Fruit fly (Drosophila melanogaster): ENCODE measurements around the gene Cen.

Gene Cen

DNA sequence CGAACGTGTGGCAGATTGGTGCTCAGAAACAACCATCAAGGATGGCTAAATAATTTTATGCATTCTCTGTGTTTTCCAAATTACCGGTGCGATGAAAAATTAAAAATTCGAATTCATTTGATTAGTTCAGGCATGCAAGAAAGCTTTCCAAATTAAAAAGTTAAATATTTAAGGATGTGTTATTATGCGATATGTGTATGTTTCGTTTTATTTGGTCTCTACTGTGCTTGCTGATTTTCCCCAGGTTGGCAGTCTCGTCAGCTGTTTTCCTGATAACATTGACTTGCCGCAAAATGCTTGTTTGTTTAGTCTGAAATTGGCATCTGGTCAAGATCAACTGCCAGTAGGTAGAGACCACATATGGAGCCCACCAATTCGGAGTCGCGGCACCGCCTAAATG lies 31.8 kb downstream of the Cen start, which contains the start of gene CG2611:
CG2611 (plus strand) TSS at position 299 of the 400 bp plus-strand sequence.
- TF ChIP-seq Dll (optimal IDR thresholded peaks at IDR 0.05) (no peak), pan (optimal IDR thresholded peaks at IDR 0.05) (no peak), usp (GFP tag; optimal IDR thresholded peaks at IDR 0.05) (no peak), psq (optimal IDR thresholded peaks at IDR 0.05) (no peak), CG8478 (optimal IDR thresholded peaks at IDR 0.05) (no peak), EcR (GFP tag; optimal IDR thresholded peaks at IDR 0.05) (no peak)

dm6 chr2L:20648612-20649011 lies 33.0 kb downstream of the Cen start, which contains the start of gene CG18810:
CG18810 (plus strand) TSS chr2L:20648912.
- TF ChIP-seq pan (optimal IDR thresholded peaks at IDR 0.05): no peak
- TF ChIP-seq EcR (GFP tag; optimal IDR thresholded peaks at IDR 0.05): no peak

DNA sequence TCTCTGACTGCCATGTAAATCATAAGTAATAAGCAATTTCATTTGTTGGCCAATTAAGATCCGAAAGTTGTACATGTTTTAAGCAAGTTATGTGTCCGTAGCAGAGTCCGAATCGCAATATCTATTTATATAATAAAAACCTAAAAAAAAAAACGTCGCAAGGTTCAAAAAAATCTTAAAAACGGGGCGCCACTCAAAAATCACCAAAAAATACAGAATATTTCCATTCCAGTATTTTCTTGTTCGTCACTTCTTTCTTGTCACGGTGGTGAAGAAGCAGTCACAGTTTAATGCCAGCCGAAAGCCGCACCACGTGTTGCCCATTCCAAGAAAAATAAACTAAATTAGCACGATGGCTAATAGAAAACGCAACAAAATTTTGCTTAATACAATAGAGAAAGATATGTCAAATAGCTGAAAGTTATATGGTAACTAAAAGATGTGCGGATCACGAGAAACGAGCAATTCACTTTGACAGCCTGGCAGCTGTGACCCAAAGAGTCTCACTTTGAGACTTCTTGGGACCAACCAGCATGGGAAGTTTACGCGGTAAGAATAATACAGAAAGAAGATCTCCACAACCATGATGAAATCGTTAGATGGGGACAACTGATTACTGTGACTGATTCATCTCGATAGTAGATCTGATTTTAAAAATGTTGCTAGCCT lies 34.3 kb downstream of the Cen start:
- TF ChIP-seq CG8478 (optimal IDR thresholded peaks at IDR 0.05) (no peak), pan (optimal IDR thresholded peaks at IDR 0.05) (no peak), EcR (GFP tag; optimal IDR thresholded peaks at IDR 0.05) (no peak), psq (optimal IDR thresholded peaks at IDR 0.05) (no peak)

dm6 chr2L:20645394-20645869 lies 36.2 kb downstream of the Cen start, which contains the start of the genes phr6-4 and CG2608:
phr6-4 (minus strand) TSS chr2L:20645791.
CG2608 (plus strand) TSS chr2L:20645822.
- TF ChIP-seq EcR (GFP tag; optimal IDR thresholded peaks at IDR 0.05) (no peak), Dll (optimal IDR thresholded peaks at IDR 0.05) (no peak), pan (optimal IDR thresholded peaks at IDR 0.05) (no peak), CG8478 (optimal IDR thresholded peaks at IDR 0.05) (no peak), psq (optimal IDR thresholded peaks at IDR 0.05) (no peak), usp (GFP tag; optimal IDR thresholded peaks at IDR 0.05) (no peak)

dm6 chr2L:20643144-20643543 lies 38.5 kb downstream of the Cen start, which contains the start of gene CG17470:
CG17470 (minus strand) TSS chr2L:20643244.
- TF ChIP-seq psq (optimal IDR thresholded peaks at IDR 0.05) (no peak), Dll (optimal IDR thresholded peaks at IDR 0.05) (no peak), pan (optimal IDR thresholded peaks at IDR 0.05) (no peak), usp (GFP tag; optimal IDR thresholded peaks at IDR 0.05) (no peak), CG8478 (optimal IDR thresholded peaks at IDR 0.05) (no peak), EcR (GFP tag; optimal IDR thresholded peaks at IDR 0.05) (no peak)

dm6 chr2L:20640617-20641016 lies 41.0 kb downstream of the Cen start, which contains the start of gene Sfp38D:
Sfp38D (plus strand) TSS chr2L:20640917.
- no peak for TF ChIP-seq psq (optimal IDR thresholded peaks at IDR 0.05)
- no peak for TF ChIP-seq Dll (optimal IDR thresholded peaks at IDR 0.05)
- no peak for TF ChIP-seq pan (optimal IDR thresholded peaks at IDR 0.05)
- TF ChIP-seq CG8478 (optimal IDR thresholded peaks at IDR 0.05): no peak
- no peak for TF ChIP-seq usp (GFP tag; optimal IDR thresholded peaks at IDR 0.05)
- TF ChIP-seq EcR (GFP tag; optimal IDR thresholded peaks at IDR 0.05): no peak

- TF ChIP-seq Dll (optimal IDR thresholded peaks at IDR 0.05) (no peak), psq (optimal IDR thresholded peaks at IDR 0.05) (no peak), usp (GFP tag; optimal IDR thresholded peaks at IDR 0.05) (no peak), CG8478 (optimal IDR thresholded peaks at IDR 0.05) (no peak), pan (optimal IDR thresholded peaks at IDR 0.05) (no peak), EcR (GFP tag; optimal IDR thresholded peaks at IDR 0.05) (no peak)
Observed at dm6 chr2L:20639821-20640220, 41.8 kb downstream of the Cen start, which contains the start of gene CG31680. CG31680 (plus strand) TSS chr2L:20640121.

DNA sequence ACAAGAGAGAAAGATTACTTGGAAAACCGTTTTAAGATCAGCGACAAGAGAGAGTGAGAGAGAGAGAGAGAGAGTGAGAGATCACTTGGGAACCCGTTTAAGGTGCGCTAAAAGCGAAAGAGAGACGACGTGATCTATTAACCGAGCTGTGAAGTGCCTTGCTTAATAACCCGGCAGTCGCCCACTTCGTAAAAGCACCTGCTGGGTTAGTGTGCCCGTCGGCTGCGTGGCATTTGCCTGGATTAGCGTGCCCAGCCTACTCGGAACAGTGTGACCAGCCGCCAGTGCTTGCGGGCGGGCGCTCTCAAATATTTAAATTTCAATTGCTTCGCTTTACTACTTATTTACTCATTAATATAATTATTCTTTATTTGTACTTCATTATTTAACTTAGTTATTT lies 43.2 kb downstream of the Cen start:
- no peak for TF ChIP-seq usp (GFP tag; optimal IDR thresholded peaks at IDR 0.05)
- TF ChIP-seq psq (optimal IDR thresholded peaks at IDR 0.05): no peak
- no peak for TF ChIP-seq CG8478 (optimal IDR thresholded peaks at IDR 0.05)
- no peak for TF ChIP-seq pan (optimal IDR thresholded peaks at IDR 0.05)
- TF ChIP-seq Dll (optimal IDR thresholded peaks at IDR 0.05): no peak
- TF ChIP-seq EcR (GFP tag; optimal IDR thresholded peaks at IDR 0.05): no peak

dm6 chr2L:20634215-20634614 lies 47.4 kb downstream of the Cen start, which contains the start of gene CG17472:
CG17472 (plus strand) TSS chr2L:20634515.
- no peak for TF ChIP-seq CG8478 (optimal IDR thresholded peaks at IDR 0.05)
- TF ChIP-seq pan (optimal IDR thresholded peaks at IDR 0.05): no peak
- no peak for TF ChIP-seq usp (GFP tag; optimal IDR thresholded peaks at IDR 0.05)
- no peak for TF ChIP-seq EcR (GFP tag; optimal IDR thresholded peaks at IDR 0.05)
- TF ChIP-seq Dll (optimal IDR thresholded peaks at IDR 0.05): no peak
- no peak for TF ChIP-seq psq (optimal IDR thresholded peaks at IDR 0.05)
